Fruit fly (Drosophila melanogaster) whole organism, prepupa: ENCODE data around the gene MTF-1.

Source experiments
- CG15336 ChIP-seq: fragments of 200-800 bp; sonication (Bioruptor generic); IDR thresholded peaks from 2 replicates; pipeline ENCODE4 v1.3.6; 2022; ENCODE audit warnings: missing biosample characterization, missing genetic modification characterization
- CG1621 ChIP-seq: fragments of 200-800 bp; sonication (Bioruptor generic); optimal IDR thresholded peaks from 3 replicates; lab custom pipeline; 2018; ENCODE audit warnings: missing biosample characterization, mild to moderate bottlenecking, missing genetic modification characterization
- CG34406 ChIP-seq: fragments of 200-800 bp; sonication (Bioruptor generic); optimal IDR thresholded peaks from 3 replicates; lab custom pipeline; 2016; ENCODE audit warnings: missing biosample characterization, missing genetic modification characterization
- CG6276 ChIP-seq: fragments of 200-800 bp; sonication (Bioruptor generic); optimal IDR thresholded peaks from 2 replicates; lab custom pipeline; 2017; ENCODE audit warnings: missing biosample characterization, mild to moderate bottlenecking, missing genetic modification characterization
- CG6792 ChIP-seq: fragments of 200-800 bp; sonication (Bioruptor generic); optimal IDR thresholded peaks from 3 replicates; lab custom pipeline; 2016; ENCODE audit warnings: missing biosample characterization, missing genetic modification characterization
- CG6854 ChIP-seq: fragments of 200-800 bp; sonication (Bioruptor generic); optimal IDR thresholded peaks from 2 replicates; lab custom pipeline; 2017; ENCODE audit warnings: missing biosample characterization, mild to moderate bottlenecking, missing genetic modification characterization
- Eip93F ChIP-seq: fragments of 200-800 bp; sonication (Bioruptor generic); optimal IDR thresholded peaks from 2 replicates; lab custom pipeline; 2016; ENCODE audit warnings: missing biosample characterization, mild to moderate bottlenecking, missing genetic modification characterization
- Gug ChIP-seq: fragments of 200-800 bp; sonication (Bioruptor generic); IDR thresholded peaks from 2 replicates; pipeline ENCODE4 v1.3.6; 2022; ENCODE audit warnings: missing biosample characterization, missing genetic modification characterization
- Hr39 ChIP-seq: fragments of 200-800 bp; sonication (Bioruptor generic); optimal IDR thresholded peaks from 2 replicates; lab custom pipeline; 2016; ENCODE audit warnings: missing biosample characterization, missing genetic modification characterization
- Sox14 ChIP-seq: fragments of 200-800 bp; sonication (Bioruptor generic); optimal IDR thresholded peaks from 3 replicates; lab custom pipeline; 2016; ENCODE audit warnings: missing biosample characterization, missing genetic modification characterization
- eg ChIP-seq: fragments of 200-800 bp; sonication (Bioruptor generic); IDR thresholded peaks from 3 replicates; pipeline ENCODE4 v1.3.6; 2022; ENCODE audit warnings: missing biosample characterization, missing genetic modification characterization
- fd85E ChIP-seq: fragments of 200-800 bp; sonication (Bioruptor generic); optimal IDR thresholded peaks from 3 replicates; lab custom pipeline; 2016; ENCODE audit warnings: missing biosample characterization, missing genetic modification characterization
- salr ChIP-seq, 2 experiments: fragments of 200-800 bp; sonication (Bioruptor generic); optimal IDR thresholded peaks; 3 replicates each; lab custom pipeline; 2016 to 2018; ENCODE audit warnings: missing biosample characterization in 2 of 2, missing genetic modification characterization in 2 of 2, mild to moderate bottlenecking in 1 of 2
- svp ChIP-seq: fragments of 200-800 bp; sonication (Bioruptor generic); peaks from one replicate; lab custom pipeline; 2016; ENCODE audit warnings: missing biosample characterization, missing genetic modification characterization

DNA sequence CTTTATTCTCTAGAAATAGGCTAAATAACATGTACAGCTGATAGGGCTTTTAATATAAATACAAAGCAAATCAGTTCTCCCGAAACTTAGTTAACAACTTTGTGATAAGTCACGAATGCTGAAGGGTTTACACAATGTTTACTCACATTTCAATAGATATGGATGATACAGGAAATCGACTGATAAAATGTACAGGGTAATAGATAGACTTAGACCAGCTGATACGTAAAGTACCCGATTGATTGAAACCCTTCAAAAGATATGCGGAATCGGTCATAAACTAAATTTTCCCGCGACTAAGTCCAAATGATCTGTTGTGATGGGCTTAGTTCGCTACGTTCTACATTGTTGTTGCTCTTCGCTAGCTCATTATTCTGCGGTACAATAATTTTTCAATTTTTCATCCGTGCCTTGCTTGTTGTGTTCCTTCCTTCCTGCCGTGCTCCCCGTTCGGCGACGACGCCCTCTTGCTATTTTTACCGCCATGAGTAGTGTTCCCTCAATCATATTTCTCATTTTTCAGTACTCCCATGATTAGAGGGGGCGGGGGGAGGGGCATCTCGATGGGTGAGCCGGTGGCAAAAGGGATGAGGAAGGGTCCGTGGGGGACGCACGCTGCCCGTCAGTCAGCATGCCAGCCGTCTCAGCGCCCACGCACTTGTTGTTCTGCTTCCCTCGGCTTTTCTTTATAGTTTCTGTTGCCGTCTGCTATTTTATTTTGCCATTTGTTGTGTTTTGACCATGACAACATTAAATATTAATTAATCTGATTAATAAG, 2.9 kb downstream of the MTF-1 start:
- TF ChIP-seq CG15336 (GFP tag; lab: Robert Waterston, UW) = no peak
- TF ChIP-seq CG6276 (GFP tag; lab: Kevin White, UChicago) = no peak
- no peak for TF ChIP-seq CG34406 (GFP tag; lab: Kevin White, UChicago)
- TF ChIP-seq CG6792 = no peak
- TF ChIP-seq Gug = no peak
- TF ChIP-seq salr (GFP tag; optimal IDR thresholded peaks at IDR 0.05; lab: Kevin White, UChicago) = no peak
- TF ChIP-seq eg (GFP tag; lab: Robert Waterston, UW) = no peak
- TF ChIP-seq Hr39 (GFP tag; lab: Kevin White, UChicago) = no peak
- TF ChIP-seq Sox14 (GFP tag; lab: Kevin White, UChicago) = no peak
- TF ChIP-seq CG6854 (GFP tag; lab: Kevin White, UChicago) = no peak
- TF ChIP-seq CG1621 (tag; lab: Kevin White, UChicago) = no peak
- TF ChIP-seq Eip93F (GFP tag; lab: Kevin White, UChicago) = no peak
- no peak for TF ChIP-seq fd85E (GFP tag; lab: Kevin White, UChicago)
- TF ChIP-seq svp (GFP tag; lab: Kevin White, UChicago) = no peak
